Fruit fly (Drosophila melanogaster): ENCODE results near the gene Crk.

The Crk gene

dm6 chr4:179062-179919 lies 30.7 kb upstream of the Crk start, which contains the start of gene Arl4 (continued):
- no peak for TF ChIP-seq pho (GFP tag; optimal IDR thresholded peaks at IDR 0.05)
- TF ChIP-seq amos (GFP tag; IDR thresholded peaks at IDR 0.05; ENCODE audit: partially characterized antibody): no peak
- no peak for TF ChIP-seq CG15514 (GFP tag; optimal IDR thresholded peaks at IDR 0.05)
- TF ChIP-seq Hmr (GFP tag; optimal IDR thresholded peaks at IDR 0.05): no peak
- no peak for TF ChIP-seq twi (tag; optimal IDR thresholded peaks at IDR 0.05)
- TF ChIP-seq CG17359 (tag; optimal IDR thresholded peaks at IDR 0.05): no peak
- peak; percentile 28 for TF ChIP-seq CG10267 (tag; optimal IDR thresholded peaks at IDR 0.05)
- no peak for TF ChIP-seq Hey (tag; optimal IDR thresholded peaks at IDR 0.05)
- no peak for TF ChIP-seq jing (GFP tag; optimal IDR thresholded peaks at IDR 0.05)
- TF ChIP-seq CG1603 (tag; optimal IDR thresholded peaks at IDR 0.05): peak; percentile 99
- peak; percentile 98 for TF ChIP-seq CG7357 (GFP tag; IDR thresholded peaks at IDR 0.05)
- TF ChIP-seq pzg (GFP tag; optimal IDR thresholded peaks at IDR 0.05): peak; percentile 87
- 0 out of 3 replicates have a peak, but pooled peaks have one; percentile 11 for TF ChIP-seq CG11695 (GFP tag; IDR thresholded peaks at IDR 0.05)
- TF ChIP-seq CG6854 (GFP tag; optimal IDR thresholded peaks at IDR 0.05): no peak
- peak; percentile 98 for TF ChIP-seq CG11723 (GFP tag; optimal IDR thresholded peaks at IDR 0.05)
- no peak for TF ChIP-seq H15 (GFP tag; IDR thresholded peaks at IDR 0.05)
- TF ChIP-seq exex (tag; optimal IDR thresholded peaks at IDR 0.05): no peak
- no peak for TF ChIP-seq CG2678 (tag; optimal IDR thresholded peaks at IDR 0.05)
- no peak for TF ChIP-seq kah (GFP tag; optimal IDR thresholded peaks at IDR 0.05)
- peak; percentile 75 for TF ChIP-seq MESR4 (GFP tag; optimal IDR thresholded peaks at IDR 0.05)
- no peak for TF ChIP-seq gsb-n (tag; optimal IDR thresholded peaks at IDR 0.05)
- 0 out of 2 replicates have a peak, but pooled peaks have one; percentile 6 for TF ChIP-seq onecut (GFP tag; IDR thresholded peaks at IDR 0.05)
- TF ChIP-seq CG13287 (GFP tag; IDR thresholded peaks at IDR 0.05; ENCODE audit: partially characterized antibody): peak; percentile 38; the same call in 1 of the 2 replicates
- TF ChIP-seq Spps (tag; optimal IDR thresholded peaks at IDR 0.05): no peak
- peak; percentile 19 to 70 for TF ChIP-seq Pdp1 (GFP tag; optimal IDR thresholded peaks at IDR 0.05)
- TF ChIP-seq Doc2 (GFP tag; IDR thresholded peaks at IDR 0.05): no peak
- peak; percentile 34 for TF ChIP-seq Xbp1 (GFP tag; optimal IDR thresholded peaks at IDR 0.05)
- TF ChIP-seq Tbp (GFP tag; optimal IDR thresholded peaks at IDR 0.05): no peak
- no peak for TF ChIP-seq CG12391 (tag; optimal IDR thresholded peaks at IDR 0.05)
- TF ChIP-seq row (GFP tag; IDR thresholded peaks at IDR 0.05): peak; percentile 86
- no peak for TF ChIP-seq Nf-YC (tag; optimal IDR thresholded peaks at IDR 0.05)
- peak; percentile 72 for TF ChIP-seq CG13894 (tag; optimal IDR thresholded peaks at IDR 0.05)
- TF ChIP-seq CG30020 (tag; optimal IDR thresholded peaks at IDR 0.05): peak; percentile 97
- TF ChIP-seq ap (GFP tag; IDR thresholded peaks at IDR 0.05): no peak
- TF ChIP-seq unc-4 (GFP tag; IDR thresholded peaks at IDR 0.05; ENCODE audit: partially characterized antibody): no peak
- TF ChIP-seq lola (GFP tag; optimal IDR thresholded peaks at IDR 0.05): peak in 1 of 3 experiments; percentile 89
- TF ChIP-seq CG3281 (GFP tag; optimal IDR thresholded peaks at IDR 0.05): no peak
- TF ChIP-seq sens (GFP tag): peak; percentile 14
- TF ChIP-seq CG16815 (GFP tag; optimal IDR thresholded peaks at IDR 0.05): no peak
- TF ChIP-seq fd96Cb (tag; optimal IDR thresholded peaks at IDR 0.05): no peak
- TF ChIP-seq CG13624 (GFP tag; optimal IDR thresholded peaks at IDR 0.05): peak; percentile 45
- peak; percentile 48 for TF ChIP-seq zen (tag; optimal IDR thresholded peaks at IDR 0.05)
- TF ChIP-seq CG14667 (GFP tag; IDR thresholded peaks at IDR 0.05): no peak
- peak; percentile 8 for TF ChIP-seq CG3065 (GFP tag; optimal IDR thresholded peaks at IDR 0.05)
- TF ChIP-seq CG10959 (GFP tag; IDR thresholded peaks at IDR 0.05): no peak
- TF ChIP-seq HmgZ (tag; optimal IDR thresholded peaks at IDR 0.05): peak; percentile 60
- no peak for TF ChIP-seq trem (tag; optimal IDR thresholded peaks at IDR 0.05)
- TF ChIP-seq CG12104 (GFP tag; optimal IDR thresholded peaks at IDR 0.05): no peak

Data from whole organism, embryonic.